Fruit fly (Drosophila melanogaster) whole organism, embryonic: ENCODE measurements around the gene CG4009.

Experiments
- CG12071 ChIP-seq: fragments of 200-800 bp; sonication (Bioruptor generic); optimal IDR thresholded peaks from 3 replicates; lab custom pipeline; 2018; ENCODE audit warnings: missing biosample characterization, mild to moderate bottlenecking, missing genetic modification characterization
- CTCF ChIP-seq: fragments of 200-800 bp; sonication (Bioruptor generic); optimal IDR thresholded peaks from 2 replicates; lab custom pipeline; 2017; ENCODE audit warnings: missing biosample characterization, mild to moderate bottlenecking, missing genetic modification characterization, moderate library complexity
- stc ChIP-seq: fragments of 200-800 bp; sonication (Bioruptor generic); IDR thresholded peaks from 2 replicates; pipeline ENCODE4 v1.3.6; 2022; ENCODE audit warnings: missing biosample characterization, missing genetic modification characterization

- TF ChIP-seq CTCF (GFP tag; lab: Kevin White, UChicago) (no peak), CG12071 (GFP tag; lab: Kevin White, UChicago) (no peak), stc (GFP tag; lab: Robert Waterston, UW) (no peak)
Observed at dm6 chr3R:16991781-16992180, 44.1 kb downstream of the CG4009 start, which contains the start of gene EMC2B.
